Worm (Caenorhabditis elegans) whole organism, mixed stage, embryonic: ENCODE measurements around the gene Y53F4B.11.

Experiments
- ces-1 ChIP-seq: fragments of 150-350 bp; optimal IDR thresholded peaks from 2 replicates; lab custom pipeline; 2014; ENCODE audit warnings: missing biosample characterization, missing genetic modification reagents, missing genetic modification characterization
- ham-2 ChIP-seq: fragments of 200-800 bp; sonication (Bioruptor generic); optimal IDR thresholded peaks from 2 replicates; lab custom pipeline; 2018; ENCODE audit warnings: mild to moderate bottlenecking, missing genetic modification characterization, missing compliant biosample characterization
- sptf-1 ChIP-seq: sonication (generic microtip); optimal IDR thresholded peaks from 2 replicates; lab custom pipeline; 2017; ENCODE audit warnings: mild to moderate bottlenecking, missing genetic modification characterization, moderate library complexity, missing compliant biosample characterization

DNA sequence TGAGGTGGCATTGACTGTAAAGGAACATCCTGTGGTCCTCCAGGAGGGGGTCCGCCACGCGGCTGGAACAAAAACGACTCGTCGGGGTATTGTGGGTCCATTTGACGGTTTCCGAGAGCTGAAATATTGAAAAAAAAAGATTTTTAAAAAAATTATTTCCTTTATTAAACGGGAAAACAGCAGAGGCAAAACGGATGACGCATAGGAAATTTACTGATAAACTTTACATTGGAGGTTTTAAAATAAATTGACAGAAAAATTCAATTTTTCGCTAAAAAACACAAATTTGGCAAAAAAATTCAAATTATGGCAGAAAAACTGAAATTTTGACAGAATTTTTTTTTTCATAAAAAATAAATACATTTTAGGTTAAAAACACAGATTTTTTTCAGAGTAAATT lies 26.6 kb upstream of the Y53F4B.11 start, which contains the start of gene Y53F4B.5:
- no peak for TF ChIP-seq ces-1 (GFP tag; lab: Kevin White, UChicago)
- no peak for TF ChIP-seq ham-2
- TF ChIP-seq sptf-1 (tag; lab: Kevin White, UChicago), result no peak
